Fruit fly (Drosophila melanogaster): Measurements from ENCODE around the gene CG42369.

The CG42369 gene

DNA sequence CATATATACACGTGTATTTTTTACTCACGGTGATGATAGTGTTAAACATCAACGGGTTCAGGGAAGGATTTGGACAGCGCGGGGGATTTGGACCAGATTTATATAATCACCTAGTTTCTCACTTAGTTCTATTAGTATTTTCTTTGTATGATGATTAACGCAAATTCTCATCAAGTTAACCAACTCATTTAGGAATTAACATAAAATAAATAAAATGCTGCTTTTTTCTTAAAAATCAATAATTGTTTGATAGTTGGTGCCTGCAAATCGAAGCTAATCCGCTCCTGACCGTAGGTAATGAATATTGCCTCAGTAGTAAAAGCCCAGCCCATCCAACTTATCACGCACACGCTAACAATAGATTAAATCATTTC is 45.3 kb downstream of the CG42369 start (continued):
- TF ChIP-seq CG11504 (tag; optimal IDR thresholded peaks at IDR 0.05) (peak; percentile 91), sens (GFP tag) (peak; percentile 94), Nf-YA (GFP tag; IDR thresholded peaks at IDR 0.05) (peak; percentile 39; the same call in 1 of the 2 replicates), HHEX (GFP tag; optimal IDR thresholded peaks at IDR 0.05) (peak; percentile 85), CoRest (tag; optimal IDR thresholded peaks at IDR 0.05) (peak; percentile 93), Xrp1 (GFP tag; IDR thresholded peaks at IDR 0.05) (peak; percentile 81), tin (GFP tag; optimal IDR thresholded peaks at IDR 0.05) (peak; percentile 81), Dref (GFP tag; IDR thresholded peaks at IDR 0.05) (no peak), Mrtf (GFP tag; IDR thresholded peaks at IDR 0.05) (peak; percentile 82), br (optimal IDR thresholded peaks at IDR 0.05) (no peak), ap (GFP tag; IDR thresholded peaks at IDR 0.05) (peak; percentile 53), CHES-1-like (GFP tag; optimal IDR thresholded peaks at IDR 0.05) (peak; percentile 83), lmd (GFP tag; IDR thresholded peaks at IDR 0.05) (peak; percentile 90), Hand (GFP tag; optimal IDR thresholded peaks at IDR 0.05) (peak; percentile 66), Dfd (GFP tag; optimal IDR thresholded peaks at IDR 0.05) (no peak), ewg (GFP tag; optimal IDR thresholded peaks at IDR 0.05) (peak; percentile 49), Abd-B (GFP tag; optimal IDR thresholded peaks at IDR 0.05) (peak; percentile 93), CG12769 (tag; optimal IDR thresholded peaks at IDR 0.05) (peak; percentile 85), p53 (GFP tag; optimal IDR thresholded peaks at IDR 0.05) (peak; percentile 38), CG17912 (GFP tag; optimal IDR thresholded peaks at IDR 0.05) (peak; percentile 36), kni (GFP tag; optimal IDR thresholded peaks at IDR 0.05) (peak; percentile 16), CG32532 (GFP tag; IDR thresholded peaks at IDR 0.05) (peak; percentile 87), jumu (GFP tag; optimal IDR thresholded peaks at IDR 0.05) (peak; percentile 76), caup (GFP tag; optimal IDR thresholded peaks at IDR 0.05; ENCODE audit: severe bottlenecking) (peak; percentile 84), Elba2 (GFP tag; optimal IDR thresholded peaks at IDR 0.05) (no peak), zfh1 (GFP tag; IDR thresholded peaks at IDR 0.05) (0 out of 3 replicates have a peak, but pooled peaks have one; percentile 47), D19B (GFP tag; optimal IDR thresholded peaks at IDR 0.05) (peak; percentile 79), CG31441 (GFP tag; IDR thresholded peaks at IDR 0.05) (peak; percentile 67), CG30403 (GFP tag; optimal IDR thresholded peaks at IDR 0.05) (peak; percentile 93), Optix (GFP tag; IDR thresholded peaks at IDR 0.05) (peak; percentile 63; the same call in 2 of the 3 replicates), CG31224 (GFP tag; IDR thresholded peaks at IDR 0.05) (peak; percentile 84), trem (tag; optimal IDR thresholded peaks at IDR 0.05) (peak; percentile 16), CG31388 (GFP tag; optimal IDR thresholded peaks at IDR 0.05) (peak; percentile 58), CG6654 (GFP tag; optimal IDR thresholded peaks at IDR 0.05) (peak; percentile 60), org-1 (GFP tag; optimal IDR thresholded peaks at IDR 0.05) (peak; percentile 78), Deaf1 (tag; optimal IDR thresholded peaks at IDR 0.05) (peak; percentile 66), CG11085 (GFP tag; IDR thresholded peaks at IDR 0.05) (peak; percentile 76), fd102C (GFP tag; optimal IDR thresholded peaks at IDR 0.05) (no peak), CG30020 (tag; optimal IDR thresholded peaks at IDR 0.05) (peak; percentile 9), CG13123 (GFP tag; optimal IDR thresholded peaks at IDR 0.05) (peak; percentile 4), sna (GFP tag; IDR thresholded peaks at IDR 0.05; ENCODE audit: partially characterized antibody) (no peak), peb (GFP tag; IDR thresholded peaks at IDR 0.05) (peak; percentile 83), zen2 (GFP tag; IDR thresholded peaks at IDR 0.05; ENCODE audit: partially characterized antibody) (no peak), toy (GFP tag; IDR thresholded peaks at IDR 0.05) (peak; percentile 82), CG17612 (GFP tag; IDR thresholded peaks at IDR 0.05) (peak; percentile 72), CG10321 (GFP tag; IDR thresholded peaks at IDR 0.05) (no peak), ken (GFP tag; IDR thresholded peaks at IDR 0.05) (peak; percentile 62; the same call in 2 of the 3 replicates), CG2129 (GFP tag; IDR thresholded peaks at IDR 0.05; ENCODE audit: partially characterized antibody) (no peak), CG43689 (GFP tag; IDR thresholded peaks at IDR 0.05) (peak; percentile 69), chif (GFP tag; optimal IDR thresholded peaks at IDR 0.05) (peak; percentile 73 to 78), CG14710 (tag; optimal IDR thresholded peaks at IDR 0.05) (peak; percentile 27), Poxn (GFP tag; IDR thresholded peaks at IDR 0.05) (peak; percentile 69)

All from whole organism, embryonic.